Worm (Caenorhabditis elegans): Measurements from ENCODE around the gene F48F7.5.

ce11 chrX:14001494-14001974 is 26.1 kb downstream of the F48F7.5 start, which contains the start of gene cytb-5.1:
- no peak for TF ChIP-seq T22C8.4 (GFP tag; IDR thresholded peaks at IDR 0.05)
- no peak for TF ChIP-seq ref-1 (GFP tag; conservative IDR thresholded peaks at IDR 0.05)
- no peak for TF ChIP-seq tab-1 (GFP tag; IDR thresholded peaks at IDR 0.05)
- TF ChIP-seq flt-1 (GFP tag; IDR thresholded peaks at IDR 0.05) = no peak
- no peak for TF ChIP-seq ztf-23 (GFP tag; IDR thresholded peaks at IDR 0.05)
- TF ChIP-seq klf-2 (GFP tag; conservative IDR thresholded peaks at IDR 0.05) = no peak
- TF ChIP-seq med-1 (GFP tag; optimal IDR thresholded peaks at IDR 0.05; ENCODE audit: insufficient read depth) = no peak
